ENCODE assay signal across 5 fruit fly cellular contexts in genomic region chr2L:10976864-10977586, dm6.
TF ChIP-seq lines count a peak whose summit lies in the region.

No protein-coding gene starts in this region.

- no peak for TF ChIP-seq CTCF in whole organism, embryonic (GFP tag; optimal IDR thresholded peaks at IDR 0.05; lab: Kevin White, UChicago)

TF ChIP-seq in whole organism, 6 proteins besides CTCF, POLR2A, EP300 and RAD21:
- no peak for TF ChIP-seq EcR (GFP tag; optimal IDR thresholded peaks at IDR 0.05; lab: Kevin White, UChicago)
- no peak for TF ChIP-seq Dll (optimal IDR thresholded peaks at IDR 0.05; lab: Kevin White, UChicago)
- TF ChIP-seq usp (GFP tag; optimal IDR thresholded peaks at IDR 0.05; lab: Kevin White, UChicago): no peak
- TF ChIP-seq psq (optimal IDR thresholded peaks at IDR 0.05; lab: Kevin White, UChicago): no peak
- TF ChIP-seq CG8478 (optimal IDR thresholded peaks at IDR 0.05; lab: Kevin White, UChicago): no peak
- peak; percentile 46 for TF ChIP-seq pan (optimal IDR thresholded peaks at IDR 0.05; lab: Kevin White, UChicago)

TF ChIP-seq in whole organism, adult, 20 proteins besides CTCF, POLR2A, EP300 and RAD21:
- TF ChIP-seq CG7101 (tag; optimal IDR thresholded peaks at IDR 0.05; lab: Kevin White, UChicago): no peak
- TF ChIP-seq cic (GFP tag; optimal IDR thresholded peaks at IDR 0.05; lab: Kevin White, UChicago): peak; percentile 21
- TF ChIP-seq cnc (optimal IDR thresholded peaks at IDR 0.05; lab: Kevin White, UChicago): no peak
- TF ChIP-seq CG7045 (GFP tag; optimal IDR thresholded peaks at IDR 0.05; lab: Kevin White, UChicago): no peak
- TF ChIP-seq bab1 (GFP tag; optimal IDR thresholded peaks at IDR 0.05; lab: Kevin White, UChicago): peak; percentile 36
- TF ChIP-seq Mnt (GFP tag; optimal IDR thresholded peaks at IDR 0.05; lab: Kevin White, UChicago): no peak
- TF ChIP-seq Crg-1 (GFP tag; optimal IDR thresholded peaks at IDR 0.05; lab: Kevin White, UChicago): no peak
- no peak for TF ChIP-seq toe (GFP tag; optimal IDR thresholded peaks at IDR 0.05; lab: Kevin White, UChicago)
- TF ChIP-seq CG14711 (tag; optimal IDR thresholded peaks at IDR 0.05; lab: Kevin White, UChicago): no peak
- no peak for TF ChIP-seq CG5204 (GFP tag; optimal IDR thresholded peaks at IDR 0.05; lab: Kevin White, UChicago)
- peak; percentile 33 for TF ChIP-seq tj (GFP tag; optimal IDR thresholded peaks at IDR 0.05; lab: Kevin White, UChicago)
- TF ChIP-seq Clk (GFP tag; optimal IDR thresholded peaks at IDR 0.05; lab: Kevin White, UChicago): no peak
TF ChIP-seq in whole organism, adult: peak in this region for 3.

TF ChIP-seq in whole organism, embryonic, 481 proteins besides CTCF, POLR2A, EP300 and RAD21 (continues in another document):
- TF ChIP-seq rib (GFP tag; IDR thresholded peaks at IDR 0.05; lab: Robert Waterston, UW): 0 out of 2 replicates have a peak, but pooled peaks have one; percentile 18
- no peak for TF ChIP-seq Atf-2 (GFP tag; optimal IDR thresholded peaks at IDR 0.05; lab: Kevin White, UChicago)
- peak; percentile 27 for TF ChIP-seq HmgZ (tag; optimal IDR thresholded peaks at IDR 0.05; lab: Kevin White, UChicago)
- no peak for TF ChIP-seq esg (GFP tag; conservative IDR thresholded peaks at IDR 0.05; lab: Robert Waterston, UW)
- no peak for TF ChIP-seq Awh (GFP tag; IDR thresholded peaks at IDR 0.05; lab: Robert Waterston, UW)
- peak; percentile 55; the same call in 1 of the 2 replicates for TF ChIP-seq CG16779 (GFP tag; IDR thresholded peaks at IDR 0.05; lab: Robert Waterston, UW)
- no peak for TF ChIP-seq Xbp1 (GFP tag; optimal IDR thresholded peaks at IDR 0.05; lab: Kevin White, UChicago)
- no peak for TF ChIP-seq mirr (GFP tag; optimal IDR thresholded peaks at IDR 0.05; lab: Kevin White, UChicago)
- peak; percentile 90 for TF ChIP-seq cg (GFP tag; optimal IDR thresholded peaks at IDR 0.05; lab: Kevin White, UChicago)
- no peak for TF ChIP-seq CG12769 (tag; optimal IDR thresholded peaks at IDR 0.05; lab: Kevin White, UChicago)
- no peak for TF ChIP-seq ssp (GFP tag; IDR thresholded peaks at IDR 0.05; lab: Robert Waterston, UW)
- TF ChIP-seq CrebB (tag; optimal IDR thresholded peaks at IDR 0.05; lab: Kevin White, UChicago): peak; percentile 0
- TF ChIP-seq ems (GFP tag; optimal IDR thresholded peaks at IDR 0.05; lab: Kevin White, UChicago): no peak
- no peak for TF ChIP-seq Mrtf (GFP tag; IDR thresholded peaks at IDR 0.05; lab: Robert Waterston, UW)
- peak; percentile 91 for TF ChIP-seq sr (GFP tag; IDR thresholded peaks at IDR 0.05; lab: Robert Waterston, UW)
- TF ChIP-seq CG4617 (GFP tag; optimal IDR thresholded peaks at IDR 0.05; lab: Kevin White, UChicago; ENCODE audit: borderline replicate concordance): peak; percentile 69
- no peak for TF ChIP-seq Ravus (GFP tag; IDR thresholded peaks at IDR 0.05; lab: Robert Waterston, UW)
- peak; percentile 30; the same call in 1 of the 2 replicates for TF ChIP-seq MBD-R2 (GFP tag; IDR thresholded peaks at IDR 0.05; lab: Robert Waterston, UW)
- no peak for TF ChIP-seq CG3847 (GFP tag; IDR thresholded peaks at IDR 0.05; lab: Robert Waterston, UW)
- peak; percentile 51; the same call in 2 of the 4 replicates for TF ChIP-seq Dll (GFP tag; IDR thresholded peaks at IDR 0.05; lab: Robert Waterston, UW; ENCODE audit: partially characterized antibody)
- TF ChIP-seq E2f1 (GFP tag; IDR thresholded peaks at IDR 0.05; lab: Robert Waterston, UW): no peak
- TF ChIP-seq unc-4 (GFP tag; IDR thresholded peaks at IDR 0.05; lab: Robert Waterston, UW; ENCODE audit: partially characterized antibody): peak; percentile 31; the same call in 1 of the 2 replicates
- TF ChIP-seq CG18619 (GFP tag; optimal IDR thresholded peaks at IDR 0.05; lab: Kevin White, UChicago): no peak
- TF ChIP-seq CG7987 (GFP tag; optimal IDR thresholded peaks at IDR 0.05; lab: Kevin White, UChicago): peak; percentile 21

TF ChIP-seq in whole organism, prepupa, 60 proteins besides CTCF, POLR2A, EP300 and RAD21:
- TF ChIP-seq CG1621 (tag; optimal IDR thresholded peaks at IDR 0.05; lab: Kevin White, UChicago) (no peak), esn (GFP tag; optimal IDR thresholded peaks at IDR 0.05; lab: Kevin White, UChicago) (peak; percentile 16), CG6854 (GFP tag; optimal IDR thresholded peaks at IDR 0.05; lab: Kevin White, UChicago) (peak; percentile 55), Eip78C (GFP tag; lab: Kevin White, UChicago) (peak; percentile 34)

TF ChIP-seq in whole organism, pupa, 21 proteins besides CTCF, POLR2A, EP300 and RAD21:
- TF ChIP-seq EcR (GFP tag; optimal IDR thresholded peaks at IDR 0.05; lab: Kevin White, UChicago) (peak; percentile 55), CG15710 (tag; optimal IDR thresholded peaks at IDR 0.05; lab: Kevin White, UChicago) (no peak)
TF ChIP-seq in whole organism, pupa: peak in this region for 1.
